Fruit fly (Drosophila melanogaster) whole organism, embryonic: Measurements from ENCODE around the gene CG11251.

Experiments
- CG12391 ChIP-seq: fragments of 200-800 bp; sonication (Bioruptor generic); optimal IDR thresholded peaks from 3 replicates; lab custom pipeline; 2018; ENCODE audit warnings: missing biosample characterization, mild to moderate bottlenecking, missing genetic modification characterization, moderate library complexity
- CG14441 ChIP-seq: fragments of 200-800 bp; sonication (Bioruptor generic); IDR thresholded peaks from 2 replicates; pipeline ENCODE4 v1.3.6; 2022; ENCODE audit warnings: missing biosample characterization, missing genetic modification characterization
- CG6654 ChIP-seq: fragments of 200-800 bp; sonication (Bioruptor generic); optimal IDR thresholded peaks from 2 replicates; lab custom pipeline; 2017; ENCODE audit warnings: missing biosample characterization, mild to moderate bottlenecking, missing genetic modification characterization
- Lpt ChIP-seq: fragments of >200 bp; optimal IDR thresholded peaks from 2 replicates; lab custom pipeline; 2018; ENCODE audit warnings: missing biosample characterization, missing genetic modification characterization
- Myb ChIP-seq: fragments of 200-800 bp; sonication (Bioruptor generic); optimal IDR thresholded peaks from 2 replicates; lab custom pipeline; 2016; ENCODE audit warnings: missing biosample characterization, missing genetic modification characterization
- bowl ChIP-seq: fragments of 200-800 bp; sonication (Bioruptor generic); IDR thresholded peaks from 2 replicates; pipeline ENCODE4 v1.3.6; 2022; ENCODE audit warnings: missing biosample characterization, missing genetic modification characterization
- chinmo ChIP-seq: fragments of 200-800 bp; sonication (Bioruptor generic); IDR thresholded peaks from 4 replicates; pipeline ENCODE4 v1.3.6; 2022; ENCODE audit warnings: missing biosample characterization, missing genetic modification characterization; ENCODE audit not compliant: partially characterized antibody
- mirr ChIP-seq: fragments of 200-800 bp; sonication (Bioruptor generic); optimal IDR thresholded peaks from 3 replicates; lab custom pipeline; 2018; ENCODE audit warnings: missing biosample characterization, mild to moderate bottlenecking, missing genetic modification characterization
- pzg ChIP-seq: fragments of 200-800 bp; sonication (Bioruptor generic); optimal IDR thresholded peaks from 3 replicates; lab custom pipeline; 2018; ENCODE audit warnings: missing biosample characterization, mild to moderate bottlenecking, missing genetic modification characterization, moderate library complexity
- twi ChIP-seq: fragments of 200-800 bp; optimal IDR thresholded peaks from 2 replicates; lab custom pipeline; 2019; ENCODE audit warnings: missing biosample characterization, mild to moderate bottlenecking, missing genetic modification characterization, moderate library complexity

- no peak for TF ChIP-seq CG6654 (GFP tag; lab: Kevin White, UChicago)
- TF ChIP-seq chinmo = no peak
- TF ChIP-seq bowl (GFP tag; lab: Robert Waterston, UW) = no peak
- TF ChIP-seq pzg (GFP tag; lab: Kevin White, UChicago) = no peak
- TF ChIP-seq Myb (GFP tag; lab: Kevin White, UChicago) = no peak
- TF ChIP-seq mirr (GFP tag; lab: Kevin White, UChicago) = no peak
- no peak for TF ChIP-seq CG14441
- no peak for TF ChIP-seq CG12391 (tag; lab: Kevin White, UChicago)
- TF ChIP-seq Lpt (GFP tag; lab: Kevin White, UChicago) = no peak
- TF ChIP-seq twi (tag; lab: Kevin White, UChicago) = peak; percentile 94
Measured at dm6 chr3L:13058429-13058828, 31.3 kb downstream of the CG11251 start.
